Worm (Caenorhabditis elegans): ENCODE results near the gene F58H1.8.

Gene F58H1.8

ce11 chrV:11985384-11985783 lies 50.4 kb downstream of the F58H1.8 start, which contains the start of gene mans-2:
TSS of gene mans-2 (minus strand) at chrV:11985484.
- TF ChIP-seq xbp-1 (tag; optimal IDR thresholded peaks at IDR 0.05), result no peak
- no peak for TF ChIP-seq unc-98 (GFP tag; IDR thresholded peaks at IDR 0.05)
- no peak for TF ChIP-seq ces-1 (GFP tag; optimal IDR thresholded peaks at IDR 0.05)
- no peak for TF ChIP-seq sup-37 (GFP tag; optimal IDR thresholded peaks at IDR 0.05)
- no peak for TF ChIP-seq nhr-71 (tag; optimal IDR thresholded peaks at IDR 0.05)
- TF ChIP-seq unc-130 (tag; optimal IDR thresholded peaks at IDR 0.05), result no peak
